Fruit fly (Drosophila melanogaster) whole organism, wandering third instar larva: ENCODE measurements around the gene CG15034.

ENCODE experiments used
- CG32264 ChIP-seq: fragments of 200-800 bp; sonication (Bioruptor generic); optimal IDR thresholded peaks from 2 replicates; lab custom pipeline; 2016; ENCODE audit warnings: missing biosample characterization, missing genetic modification characterization
- br ChIP-seq: fragments of 200-800 bp; sonication (Bioruptor generic); optimal IDR thresholded peaks from 2 replicates; lab custom pipeline; 2016; ENCODE audit warnings: missing biosample characterization, missing genetic modification characterization
- dmrt93B ChIP-seq: fragments of 200-800 bp; sonication (Bioruptor generic); optimal IDR thresholded peaks from 2 replicates; lab custom pipeline; 2018; ENCODE audit warnings: missing biosample characterization, mild to moderate bottlenecking, missing genetic modification characterization
- lola ChIP-seq: fragments of >200 bp; optimal IDR thresholded peaks from 2 replicates; lab custom pipeline; 2017; ENCODE audit warnings: missing biosample characterization, missing genetic modification characterization
- sv ChIP-seq: fragments of 200-800 bp; sonication (Bioruptor generic); optimal IDR thresholded peaks from 3 replicates; lab custom pipeline; 2016; ENCODE audit warnings: missing biosample characterization, missing genetic modification characterization
- woc ChIP-seq: sonication (Bioruptor generic); optimal IDR thresholded peaks from 2 replicates; lab custom pipeline; 2016; ENCODE audit warnings: missing biosample characterization, mild to moderate bottlenecking, missing genetic modification characterization

dm6 chrX:7336121-7336961, 11.0 kb downstream of the CG15034 start:
- TF ChIP-seq br: no peak
- TF ChIP-seq sv (GFP tag; lab: Kevin White, UChicago): peak; percentile 81
- TF ChIP-seq dmrt93B: no peak
- no peak for TF ChIP-seq woc (GFP tag; lab: Kevin White, UChicago)
- TF ChIP-seq CG32264 (GFP tag; lab: Kevin White, UChicago): no peak
- no peak for TF ChIP-seq lola
